Fruit fly (Drosophila melanogaster): ENCODE results near the gene CG6683.

CG6683 gene

dm6 chr3L:8514768-8515167, at the start of gene CG6683:
Gene CG6683, minus strand, starts transcription at chr3L:8514921.
- peak; percentile 22 for TF ChIP-seq HmgZ (tag; optimal IDR thresholded peaks at IDR 0.05)
- TF ChIP-seq MTF-1 (GFP tag; optimal IDR thresholded peaks at IDR 0.05; ENCODE audit: borderline replicate concordance): peak; percentile 10
- TF ChIP-seq toy (GFP tag; IDR thresholded peaks at IDR 0.05): no peak
- TF ChIP-seq Hmx (GFP tag; optimal IDR thresholded peaks at IDR 0.05): no peak
- TF ChIP-seq CG34376 (GFP tag; optimal IDR thresholded peaks at IDR 0.05): peak; percentile 32
- TF ChIP-seq CG6765 (GFP tag; optimal IDR thresholded peaks at IDR 0.05): peak; percentile 17
- no peak for TF ChIP-seq CG10147 (GFP tag; optimal IDR thresholded peaks at IDR 0.05)
- peak; percentile 76 for TF ChIP-seq gfzf (GFP tag; optimal IDR thresholded peaks at IDR 0.05)
- no peak for TF ChIP-seq Lpt (GFP tag; optimal IDR thresholded peaks at IDR 0.05)
- no peak for TF ChIP-seq her (GFP tag; optimal IDR thresholded peaks at IDR 0.05)
- TF ChIP-seq gsb-n (tag; optimal IDR thresholded peaks at IDR 0.05): no peak
- TF ChIP-seq CG43689 (GFP tag; IDR thresholded peaks at IDR 0.05): no peak
- TF ChIP-seq wek (GFP tag; optimal IDR thresholded peaks at IDR 0.05): peak; percentile 37
- TF ChIP-seq YL-1 (GFP tag; optimal IDR thresholded peaks at IDR 0.05): peak; percentile 49
- peak; percentile 67 for TF ChIP-seq CG6254 (GFP tag; optimal IDR thresholded peaks at IDR 0.05)
- TF ChIP-seq MESR4 (GFP tag; optimal IDR thresholded peaks at IDR 0.05): peak; percentile 49
- TF ChIP-seq amos (GFP tag; IDR thresholded peaks at IDR 0.05; ENCODE audit: partially characterized antibody): no peak
- TF ChIP-seq sug (tag; optimal IDR thresholded peaks at IDR 0.05): peak; percentile 82
- TF ChIP-seq pzg (GFP tag; optimal IDR thresholded peaks at IDR 0.05): peak; percentile 49
- TF ChIP-seq MBD-R2 (GFP tag; IDR thresholded peaks at IDR 0.05): peak; percentile 45; the same call in 1 of the 2 replicates
- TF ChIP-seq CG4707 (GFP tag; optimal IDR thresholded peaks at IDR 0.05): peak; percentile 13
- peak; percentile 38 for TF ChIP-seq nerfin-1 (tag; optimal IDR thresholded peaks at IDR 0.05)
- TF ChIP-seq CG2116 (GFP tag; optimal IDR thresholded peaks at IDR 0.05): peak; percentile 21
- TF ChIP-seq CG13287 (GFP tag; IDR thresholded peaks at IDR 0.05; ENCODE audit: partially characterized antibody): no peak
- TF ChIP-seq CG6689 (GFP tag; IDR thresholded peaks at IDR 0.05): no peak
- TF ChIP-seq CTCF (GFP tag; optimal IDR thresholded peaks at IDR 0.05): peak; percentile 39
- TF ChIP-seq BEAF-32 (GFP tag; optimal IDR thresholded peaks at IDR 0.05): peak; percentile 10
- no peak for TF ChIP-seq CG9817 (tag; optimal IDR thresholded peaks at IDR 0.05)
- TF ChIP-seq odd (GFP tag; optimal IDR thresholded peaks at IDR 0.05): peak; percentile 12
- TF ChIP-seq CG4617 (GFP tag; optimal IDR thresholded peaks at IDR 0.05; ENCODE audit: borderline replicate concordance): peak; percentile 53
- peak in 1 of 3 experiments; percentile 11 for TF ChIP-seq Stat92E (GFP tag; optimal IDR thresholded peaks at IDR 0.05)
- TF ChIP-seq lmd (GFP tag; IDR thresholded peaks at IDR 0.05): no peak
- peak; percentile 99 for TF ChIP-seq onecut (GFP tag; IDR thresholded peaks at IDR 0.05)
- TF ChIP-seq corto (GFP tag; optimal IDR thresholded peaks at IDR 0.05): no peak
- peak; percentile 14 for TF ChIP-seq CG12071 (GFP tag; optimal IDR thresholded peaks at IDR 0.05)
- TF ChIP-seq CG1602 (GFP tag; optimal IDR thresholded peaks at IDR 0.05): no peak
- TF ChIP-seq Dref (GFP tag; IDR thresholded peaks at IDR 0.05): no peak
- peak; percentile 5 for TF ChIP-seq Fer1 (GFP tag; optimal IDR thresholded peaks at IDR 0.05)
- TF ChIP-seq CG14710 (tag; optimal IDR thresholded peaks at IDR 0.05): peak; percentile 12
- peak; percentile 15 for TF ChIP-seq CG17186 (GFP tag; optimal IDR thresholded peaks at IDR 0.05)
- TF ChIP-seq CG9797 (GFP tag; optimal IDR thresholded peaks at IDR 0.05): peak; percentile 66
- TF ChIP-seq GATAe (GFP tag; conservative IDR thresholded peaks at IDR 0.05): no peak
- no peak for TF ChIP-seq CG1603 (tag; optimal IDR thresholded peaks at IDR 0.05)
- no peak for TF ChIP-seq abd-A (tag; optimal IDR thresholded peaks at IDR 0.05)
- TF ChIP-seq chn (GFP tag; optimal IDR thresholded peaks at IDR 0.05): peak; percentile 7
- peak; percentile 84 for TF ChIP-seq Dp (GFP tag; optimal IDR thresholded peaks at IDR 0.05)
- peak; percentile 9 for TF ChIP-seq nom (GFP tag; optimal IDR thresholded peaks at IDR 0.05)
- peak; percentile 1 for TF ChIP-seq CG17385 (GFP tag; optimal IDR thresholded peaks at IDR 0.05)
- no peak for TF ChIP-seq CG18619 (GFP tag; optimal IDR thresholded peaks at IDR 0.05)
- TF ChIP-seq phol (tag; optimal IDR thresholded peaks at IDR 0.05): peak; percentile 39
